Fruit fly (Drosophila melanogaster) whole organism, wandering third instar larva: ENCODE measurements around the gene Art1.

Experiments
- CG9705 ChIP-seq: fragments of 200-800 bp; sonication (Bioruptor generic); optimal IDR thresholded peaks from 2 replicates; lab custom pipeline; 2018; ENCODE audit warnings: missing biosample characterization, mild to moderate bottlenecking, missing genetic modification characterization
- Hr78 ChIP-seq: fragments of >200 bp; optimal IDR thresholded peaks from 2 replicates; lab custom pipeline; 2017; ENCODE audit warnings: missing biosample characterization, missing genetic modification characterization
- Hr83 ChIP-seq: fragments of 200-300 bp; sonication (Bioruptor generic); optimal IDR thresholded peaks from 2 replicates; lab custom pipeline; 2016; ENCODE audit warnings: missing biosample characterization, mild to moderate bottlenecking, missing genetic modification characterization, moderate library complexity; ENCODE audit not compliant: poor library complexity, severe bottlenecking
- OdsH ChIP-seq: fragments of 200-800 bp; sonication (Bioruptor generic); optimal IDR thresholded peaks from 2 replicates; lab custom pipeline; 2016; ENCODE audit warnings: missing biosample characterization, mild to moderate bottlenecking, missing genetic modification characterization
- br ChIP-seq: fragments of 200-800 bp; sonication (Bioruptor generic); optimal IDR thresholded peaks from 2 replicates; lab custom pipeline; 2016; ENCODE audit warnings: missing biosample characterization, missing genetic modification characterization
- dsf ChIP-seq: sonication (Bioruptor generic); optimal IDR thresholded peaks from 2 replicates; lab custom pipeline; 2016; ENCODE audit warnings: missing biosample characterization, missing genetic modification characterization, borderline replicate concordance
- h ChIP-seq: fragments of 200-800 bp; sonication (Bioruptor generic); optimal IDR thresholded peaks from 3 replicates; lab custom pipeline; 2016; ENCODE audit warnings: missing biosample characterization, mild to moderate bottlenecking, missing genetic modification characterization
- pan ChIP-seq: fragments of >200 bp; optimal IDR thresholded peaks from 2 replicates; lab custom pipeline; 2017
- psq ChIP-seq: fragments of 200-800 bp; sonication (Bioruptor generic); optimal IDR thresholded peaks from 3 replicates; lab custom pipeline; 2017; ENCODE audit warnings: missing biosample characterization, mild to moderate bottlenecking, missing genetic modification characterization, moderate library complexity
- usp ChIP-seq: fragments of >200 bp; optimal IDR thresholded peaks from 2 replicates; lab custom pipeline; 2017; ENCODE audit warnings: missing biosample characterization, missing genetic modification characterization

DNA sequence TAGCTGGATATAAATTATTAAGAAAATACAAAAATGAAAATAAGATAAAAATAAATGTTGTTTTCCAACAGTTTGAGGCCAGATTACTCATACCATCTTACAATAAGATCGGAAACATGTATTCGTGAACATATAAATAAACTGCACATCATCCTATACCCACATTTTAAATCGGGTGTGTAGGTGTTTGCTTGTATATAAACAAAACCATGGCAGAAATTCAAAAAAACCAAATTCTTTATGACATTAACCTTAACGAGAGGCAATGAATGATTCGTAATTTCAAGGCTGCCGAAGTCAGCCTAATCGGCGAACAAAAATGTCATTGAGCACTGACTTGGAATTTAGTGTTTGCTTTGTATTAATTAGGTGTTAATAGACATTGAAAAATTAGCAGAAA, 9.9 kb downstream of the Art1 start:
- TF ChIP-seq psq (GFP tag; lab: Kevin White, UChicago) (no peak), usp (GFP tag; lab: Kevin White, UChicago) (no peak), dsf (GFP tag; lab: Kevin White, UChicago) (no peak), Hr78 (GFP tag; lab: Kevin White, UChicago) (no peak), OdsH (no peak), br (GFP tag; lab: Kevin White, UChicago) (no peak), CG9705 (GFP tag; lab: Kevin White, UChicago) (no peak), h (GFP tag; lab: Kevin White, UChicago) (no peak), pan (no peak), Hr83 (GFP tag; lab: Kevin White, UChicago) (no peak)
